Fruit fly (Drosophila melanogaster) whole organism, adult: Measurements from ENCODE around the gene CG32816.

ENCODE experiments used
- CG1620 ChIP-seq: fragments of 200-800 bp; sonication (Bioruptor generic); optimal IDR thresholded peaks from 2 replicates; lab custom pipeline; 2016; ENCODE audit warnings: missing biosample characterization, missing genetic modification characterization
- CG7101 ChIP-seq: fragments of 200-800 bp; sonication (Bioruptor generic); optimal IDR thresholded peaks from 2 replicates; lab custom pipeline; 2018; ENCODE audit warnings: missing biosample characterization, mild to moderate bottlenecking, missing genetic modification characterization, moderate library complexity
- Mnt ChIP-seq: fragments of 200-800 bp; sonication (Bioruptor generic); optimal IDR thresholded peaks from 2 replicates; lab custom pipeline; 2016; ENCODE audit warnings: missing biosample characterization, mild to moderate bottlenecking, missing genetic modification characterization
- bab1 ChIP-seq: fragments of 200-800 bp; sonication (Bioruptor generic); optimal IDR thresholded peaks from 3 replicates; lab custom pipeline; 2019; ENCODE audit warnings: missing biosample characterization, mild to moderate bottlenecking, missing genetic modification characterization, moderate library complexity
- cic ChIP-seq: fragments of 200-800 bp; sonication (Bioruptor generic); optimal IDR thresholded peaks from 2 replicates; lab custom pipeline; 2017; ENCODE audit warnings: missing biosample characterization, mild to moderate bottlenecking, missing genetic modification characterization, moderate library complexity
- cnc ChIP-seq, 2 experiments: fragments of >200 bp; optimal IDR thresholded peaks; 2 replicates each; lab custom pipeline; 2017
- kay ChIP-seq: fragments of 200-800 bp; sonication (Bioruptor generic); peaks from one replicate; lab custom pipeline; 2016; ENCODE audit warnings: missing biosample characterization, missing genetic modification characterization, borderline replicate concordance
- ovo ChIP-seq: fragments of 200-800 bp; sonication (Bioruptor generic); optimal IDR thresholded peaks from 2 replicates; lab custom pipeline; 2016; ENCODE audit warnings: missing biosample characterization, missing genetic modification characterization
- tj ChIP-seq: fragments of 200-800 bp; sonication (Bioruptor generic); optimal IDR thresholded peaks from 3 replicates; lab custom pipeline; 2017; ENCODE audit warnings: missing biosample characterization, mild to moderate bottlenecking, missing genetic modification characterization, moderate library complexity
- toe ChIP-seq: fragments of 200-800 bp; sonication (Bioruptor generic); optimal IDR thresholded peaks from 2 replicates; lab custom pipeline; 2016; ENCODE audit warnings: missing biosample characterization, missing genetic modification characterization

DNA sequence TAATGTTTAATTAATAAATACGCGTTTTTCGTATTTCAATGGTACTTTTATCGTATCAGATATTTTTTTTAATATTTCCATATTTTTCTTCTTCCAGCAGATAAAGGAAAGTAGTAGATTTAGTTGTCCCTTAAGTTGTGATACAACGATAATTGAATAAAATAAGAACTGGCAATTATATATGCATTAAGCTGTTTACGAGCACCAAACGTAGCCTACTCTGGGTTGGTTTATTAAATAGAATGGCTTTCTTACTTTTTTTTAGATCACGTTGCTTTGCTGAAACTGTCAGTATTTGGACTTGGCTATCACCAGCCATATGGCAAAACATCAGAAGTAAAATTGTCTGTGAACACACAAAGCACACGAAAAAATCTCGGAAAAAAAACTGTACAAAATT is 163.1 kb downstream of the CG32816 start, which contains the start of gene CG12470:
- TF ChIP-seq toe (GFP tag; lab: Kevin White, UChicago) = no peak
- TF ChIP-seq cic (GFP tag; lab: Kevin White, UChicago) = no peak
- no peak for TF ChIP-seq tj
- no peak for TF ChIP-seq ovo
- no peak for TF ChIP-seq Mnt (GFP tag; lab: Kevin White, UChicago)
- TF ChIP-seq bab1 (GFP tag; lab: Kevin White, UChicago) = no peak
- TF ChIP-seq CG1620 (GFP tag; lab: Kevin White, UChicago) = no peak
- TF ChIP-seq kay = no peak
- no peak for TF ChIP-seq cnc (optimal IDR thresholded peaks at IDR 0.05; lab: Kevin White, UChicago)
- no peak for TF ChIP-seq CG7101 (tag; lab: Kevin White, UChicago)
